Worm (Caenorhabditis elegans) whole organism, L2 larva: ENCODE results near the gene selt-1.1.

ENCODE experiments used
- ZK546.5 ChIP-seq: sonication (generic microtip); optimal IDR thresholded peaks from 2 replicates; lab custom pipeline; 2017; ENCODE audit warnings: missing biosample characterization, missing genetic modification characterization
- dmd-4 ChIP-seq: sonication (generic microtip); optimal IDR thresholded peaks from 2 replicates; lab custom pipeline; 2017; ENCODE audit warnings: missing biosample characterization, missing genetic modification characterization
- egl-27 ChIP-seq: sonication (generic microtip); optimal IDR thresholded peaks from 3 replicates; lab custom pipeline; 2017; ENCODE audit warnings: missing biosample characterization, missing genetic modification reagents, missing genetic modification characterization
- elt-3 ChIP-seq: sonication (generic microtip); optimal IDR thresholded peaks from 2 replicates; lab custom pipeline; 2017; ENCODE audit warnings: missing biosample characterization, missing genetic modification characterization
- lin-39 ChIP-seq: fragments of 150-350 bp; optimal IDR thresholded peaks from 2 replicates; lab custom pipeline; 2014; ENCODE audit warnings: missing biosample characterization, missing genetic modification reagents, missing genetic modification characterization
- lsy-2 ChIP-seq, 2 experiments: fragments of 150-350 bp in 1 of 2; sonication (generic microtip) in 1 of 2; optimal IDR thresholded peaks; 2 replicates each; lab custom pipeline; 2014 to 2017; ENCODE audit warnings: missing biosample characterization in 2 of 2, missing genetic modification characterization in 2 of 2
- mbf-1 ChIP-seq: sonication (generic microtip); optimal IDR thresholded peaks from 2 replicates; lab custom pipeline; 2017; ENCODE audit warnings: missing biosample characterization, missing genetic modification characterization
- mdl-1 ChIP-seq, 2 experiments: fragments of 150-350 bp in 1 of 2; sonication (generic microtip) in 1 of 2; optimal IDR thresholded peaks; 2 replicates each; lab custom pipeline; 2017; ENCODE audit warnings: missing biosample characterization in 2 of 2, missing genetic modification characterization in 2 of 2
- nhr-25 ChIP-seq: fragments of 150-350 bp; sonication (generic microtip); optimal IDR thresholded peaks from 3 replicates; lab custom pipeline; 2014; ENCODE audit warnings: missing biosample characterization, missing genetic modification characterization
- unc-62 ChIP-seq: fragments of 150-350 bp; optimal IDR thresholded peaks from 2 replicates; lab custom pipeline; 2014; ENCODE audit warnings: missing biosample characterization, missing genetic modification reagents, missing genetic modification characterization

DNA sequence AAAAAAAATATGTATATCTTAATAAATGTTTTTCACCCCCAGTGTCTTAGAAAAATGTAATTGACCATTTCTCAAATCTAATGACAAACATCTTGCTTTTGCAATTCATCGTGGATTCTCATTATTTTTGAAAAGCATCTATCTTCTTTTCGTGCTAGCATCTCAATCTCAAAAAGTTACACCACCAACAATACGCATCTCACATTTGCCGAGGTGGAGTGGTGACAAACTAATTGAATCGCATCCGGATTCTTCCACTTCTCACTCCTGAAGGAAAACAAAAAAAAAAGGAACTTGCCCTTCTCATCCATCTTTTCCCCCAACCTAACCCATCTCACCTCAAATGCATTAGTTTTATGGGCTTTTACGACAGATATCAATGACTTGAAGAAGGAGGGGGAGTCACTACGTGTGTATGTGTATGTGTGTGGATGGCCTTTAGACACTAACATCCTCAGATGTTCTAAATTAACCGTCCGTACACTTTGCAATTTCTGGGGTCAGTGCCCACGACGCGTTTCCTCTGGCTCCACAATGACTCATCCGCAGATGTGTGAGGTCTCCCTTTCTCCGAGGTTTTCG lies 1.2 kb upstream of the selt-1.1 start:
- TF ChIP-seq elt-3 (tag; lab: Kevin White, UChicago), result no peak
- TF ChIP-seq lsy-2 (tag; optimal IDR thresholded peaks at IDR 0.05; lab: Kevin White, UChicago), result no peak
- no peak for TF ChIP-seq dmd-4 (tag; lab: Kevin White, UChicago)
- TF ChIP-seq ZK546.5 (tag; lab: Kevin White, UChicago), result no peak
- TF ChIP-seq egl-27 (tag; lab: Kevin White, UChicago), result no peak
- no peak for TF ChIP-seq lin-39
- no peak for TF ChIP-seq nhr-25 (tag; lab: Kevin White, UChicago)
- no peak for TF ChIP-seq mbf-1 (tag; lab: Kevin White, UChicago)
- no peak for TF ChIP-seq unc-62
- TF ChIP-seq mdl-1 (tag; optimal IDR thresholded peaks at IDR 0.05; lab: Kevin White, UChicago), result no peak
